Worm (Caenorhabditis elegans): ENCODE measurements around the gene C09H10.5.
"Not testable (repeated sequence)": the region's sequence is repeated elsewhere in the genome, so short reads cannot be mapped to it uniquely, and the experiment has no call there.

C09H10.5 gene

DNA sequence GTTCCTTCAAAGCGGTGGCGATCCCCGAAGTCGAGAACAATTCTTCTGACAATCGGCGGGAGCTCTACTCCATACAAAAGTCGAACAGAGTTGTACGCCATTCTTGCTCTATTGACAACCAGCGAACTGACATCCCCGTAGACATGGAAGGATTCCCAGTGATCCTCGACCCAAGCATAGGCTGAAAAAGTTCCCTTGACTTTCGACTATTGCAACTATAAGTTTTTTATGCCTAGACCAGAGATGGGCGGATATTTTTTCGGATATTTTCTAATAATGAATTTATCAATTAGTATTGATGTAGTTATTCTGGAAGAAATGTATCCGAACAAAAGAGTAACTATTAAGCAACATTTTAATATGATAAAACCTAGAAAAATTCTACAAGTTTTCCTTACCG, 18.2 kb upstream of the C09H10.5 start, which contains the start of gene W10C6.2:
TSS of gene W10C6.2 (minus strand) at position 101 of the 400 bp plus-strand sequence.
- not testable (repeated sequence) for TF ChIP-seq tbx-11 (GFP tag; IDR thresholded peaks at IDR 0.05); F13C5.2 (tag; optimal IDR thresholded peaks at IDR 0.05); tbx-37 (GFP tag; conservative IDR thresholded peaks at IDR 0.05)

- TF ChIP-seq ama-1 (optimal IDR thresholded peaks at IDR 0.05) (no peak), ceh-13 (GFP tag; optimal IDR thresholded peaks at IDR 0.05) (no peak), hmg-4 (GFP tag; optimal IDR thresholded peaks at IDR 0.05) (no peak), F13C5.2 (tag; optimal IDR thresholded peaks at IDR 0.05) (no peak), aly-1 (tag; optimal IDR thresholded peaks at IDR 0.05) (no peak), flt-1 (GFP tag; IDR thresholded peaks at IDR 0.05) (no peak), tra-4 (tag; optimal IDR thresholded peaks at IDR 0.05) (no peak), hmbx-1 (tag; optimal IDR thresholded peaks at IDR 0.05) (no peak), ceh-36 (tag; optimal IDR thresholded peaks at IDR 0.05) (no peak), ets-7 (tag; optimal IDR thresholded peaks at IDR 0.05) (no peak), hnd-1 (tag; optimal IDR thresholded peaks at IDR 0.05) (no peak), pes-1 (GFP tag; IDR thresholded peaks at IDR 0.05) (no peak), B0310.2 (tag; optimal IDR thresholded peaks at IDR 0.05) (no peak), tbx-37 (GFP tag; conservative IDR thresholded peaks at IDR 0.05) (no peak), tbx-11 (GFP tag; IDR thresholded peaks at IDR 0.05) (no peak)
Observed at ce11 chrII:11112419-11112818, 8.9 kb upstream of the C09H10.5 start, which contains the start of gene mat-2. Gene mat-2 (plus strand): TSS chrII:11112719.

DNA sequence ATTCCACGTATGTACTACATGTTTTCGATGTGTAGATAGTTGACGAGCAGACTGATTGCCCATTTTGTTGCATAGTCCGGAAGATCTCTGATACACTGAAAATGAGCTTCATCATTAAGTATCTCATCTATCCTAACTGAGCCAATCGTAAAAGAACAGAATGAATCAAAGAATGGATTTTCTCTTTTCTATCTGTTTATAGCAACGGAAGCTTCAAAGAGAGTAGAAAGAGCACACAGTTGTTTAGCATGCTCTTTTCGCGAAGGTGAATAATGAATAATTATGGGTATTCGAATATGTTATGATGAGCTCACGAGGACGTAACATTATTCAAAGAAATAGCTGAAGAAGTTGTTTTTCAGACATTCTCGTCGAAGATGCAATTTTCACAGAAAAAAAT, 7.5 kb upstream of the C09H10.5 start, which contains the start of gene glb-4:
TSS of gene glb-4 (minus strand) at position 101 of the 400 bp plus-strand sequence.
- no peak for TF ChIP-seq tra-4 (tag; optimal IDR thresholded peaks at IDR 0.05)
- no peak for TF ChIP-seq F13C5.2 (tag; optimal IDR thresholded peaks at IDR 0.05)
- TF ChIP-seq ceh-13 (GFP tag; optimal IDR thresholded peaks at IDR 0.05): no peak
- TF ChIP-seq tbx-37 (GFP tag; conservative IDR thresholded peaks at IDR 0.05): no peak
- no peak for TF ChIP-seq aly-1 (tag; optimal IDR thresholded peaks at IDR 0.05)
- TF ChIP-seq B0310.2 (tag; optimal IDR thresholded peaks at IDR 0.05): no peak

- TF ChIP-seq hmbx-1 (tag; optimal IDR thresholded peaks at IDR 0.05): no peak
- no peak for TF ChIP-seq tbx-37 (GFP tag; conservative IDR thresholded peaks at IDR 0.05)
- no peak for TF ChIP-seq scrt-1 (GFP tag; IDR thresholded peaks at IDR 0.05)
- no peak for TF ChIP-seq tbx-11 (GFP tag; IDR thresholded peaks at IDR 0.05)
- no peak for TF ChIP-seq hnd-1 (tag; optimal IDR thresholded peaks at IDR 0.05)
- TF ChIP-seq sea-1 (GFP tag; conservative IDR thresholded peaks at IDR 0.05): no peak
- TF ChIP-seq flt-1 (GFP tag; IDR thresholded peaks at IDR 0.05): no peak
- TF ChIP-seq hmg-4 (GFP tag; optimal IDR thresholded peaks at IDR 0.05): no peak
- no peak for TF ChIP-seq pes-1 (GFP tag; IDR thresholded peaks at IDR 0.05)
- no peak for TF ChIP-seq B0310.2 (tag; optimal IDR thresholded peaks at IDR 0.05)
- no peak for TF ChIP-seq ceh-13 (GFP tag; optimal IDR thresholded peaks at IDR 0.05)
Observed at ce11 chrII:11110419-11110818, 6.9 kb upstream of the C09H10.5 start.

- no peak for TF ChIP-seq hnd-1 (tag; optimal IDR thresholded peaks at IDR 0.05)
- no peak for TF ChIP-seq sea-1 (GFP tag; conservative IDR thresholded peaks at IDR 0.05)
- TF ChIP-seq ceh-13 (GFP tag; optimal IDR thresholded peaks at IDR 0.05): no peak
- TF ChIP-seq ets-7 (tag; optimal IDR thresholded peaks at IDR 0.05): no peak
- TF ChIP-seq ceh-36 (tag; optimal IDR thresholded peaks at IDR 0.05): no peak
- TF ChIP-seq tbx-37 (GFP tag; conservative IDR thresholded peaks at IDR 0.05): no peak
- TF ChIP-seq aly-1 (tag; optimal IDR thresholded peaks at IDR 0.05): no peak
- no peak for TF ChIP-seq hmg-4 (GFP tag; optimal IDR thresholded peaks at IDR 0.05)
- TF ChIP-seq B0310.2 (tag; optimal IDR thresholded peaks at IDR 0.05): no peak
Observed at ce11 chrII:11107828-11108227, 4.3 kb upstream of the C09H10.5 start, which contains the start of gene apc-17. Gene apc-17 (plus strand): TSS chrII:11108128.

- TF ChIP-seq hnd-1 (tag; optimal IDR thresholded peaks at IDR 0.05) (no peak), ceh-36 (tag; optimal IDR thresholded peaks at IDR 0.05) (no peak), hmg-4 (GFP tag; optimal IDR thresholded peaks at IDR 0.05) (no peak), hmbx-1 (tag; optimal IDR thresholded peaks at IDR 0.05) (no peak), pes-1 (GFP tag; IDR thresholded peaks at IDR 0.05) (no peak), aly-1 (tag; optimal IDR thresholded peaks at IDR 0.05) (no peak), tbx-11 (GFP tag; IDR thresholded peaks at IDR 0.05) (no peak), ceh-13 (GFP tag; optimal IDR thresholded peaks at IDR 0.05) (no peak), sea-1 (GFP tag; conservative IDR thresholded peaks at IDR 0.05) (no peak), scrt-1 (GFP tag; IDR thresholded peaks at IDR 0.05) (no peak), F13C5.2 (tag; optimal IDR thresholded peaks at IDR 0.05) (no peak), ets-7 (tag; optimal IDR thresholded peaks at IDR 0.05) (no peak), B0310.2 (tag; optimal IDR thresholded peaks at IDR 0.05) (no peak), flt-1 (GFP tag; IDR thresholded peaks at IDR 0.05) (no peak), tbx-37 (GFP tag; conservative IDR thresholded peaks at IDR 0.05) (no peak), tra-4 (tag; optimal IDR thresholded peaks at IDR 0.05) (no peak), ama-1 (optimal IDR thresholded peaks at IDR 0.05) (no peak)
Observed at ce11 chrII:11105981-11106711, 2.6 kb upstream of the C09H10.5 start, which contains the start of gene nasp-1. Gene nasp-1 (plus strand): TSS chrII:11106612.

ce11 chrII:11104162-11104561, 605 bp upstream of the C09H10.5 start, which contains the start of gene C09H10.9:
Gene C09H10.9 (plus strand): TSS chrII:11104462.
- TF ChIP-seq hmbx-1 (tag; optimal IDR thresholded peaks at IDR 0.05): no peak
- no peak for TF ChIP-seq ama-1 (optimal IDR thresholded peaks at IDR 0.05)
- TF ChIP-seq pes-1 (GFP tag; IDR thresholded peaks at IDR 0.05): no peak
- no peak for TF ChIP-seq tbx-37 (GFP tag; conservative IDR thresholded peaks at IDR 0.05)
- TF ChIP-seq B0310.2 (tag; optimal IDR thresholded peaks at IDR 0.05): no peak
- no peak for TF ChIP-seq sea-1 (GFP tag; conservative IDR thresholded peaks at IDR 0.05)
- TF ChIP-seq tbx-11 (GFP tag; IDR thresholded peaks at IDR 0.05): no peak
- no peak for TF ChIP-seq F13C5.2 (tag; optimal IDR thresholded peaks at IDR 0.05)
- TF ChIP-seq ets-7 (tag; optimal IDR thresholded peaks at IDR 0.05): no peak
- TF ChIP-seq tra-4 (tag; optimal IDR thresholded peaks at IDR 0.05): no peak
- no peak for TF ChIP-seq hmg-4 (GFP tag; optimal IDR thresholded peaks at IDR 0.05)
- no peak for TF ChIP-seq aly-1 (tag; optimal IDR thresholded peaks at IDR 0.05)
- no peak for TF ChIP-seq flt-1 (GFP tag; IDR thresholded peaks at IDR 0.05)
- TF ChIP-seq ceh-36 (tag; optimal IDR thresholded peaks at IDR 0.05): no peak
- TF ChIP-seq scrt-1 (GFP tag; IDR thresholded peaks at IDR 0.05): no peak
- TF ChIP-seq hnd-1 (tag; optimal IDR thresholded peaks at IDR 0.05): no peak
